Worm (Caenorhabditis elegans) whole organism, early embryonic: ENCODE data around the gene Y105C5B.17.

Source experiments
- B0310.2 ChIP-seq: sonication (generic microtip); optimal IDR thresholded peaks from 2 replicates; lab custom pipeline; 2016; ENCODE audit warnings: mild to moderate bottlenecking, missing genetic modification characterization, missing compliant biosample characterization
- F13C5.2 ChIP-seq: sonication (generic microtip); optimal IDR thresholded peaks from 2 replicates; lab custom pipeline; 2017; ENCODE audit warnings: mild to moderate bottlenecking, missing genetic modification characterization, inconsistent platforms, missing compliant biosample characterization
- ama-1 ChIP-seq: fragments of 150-350 bp; optimal IDR thresholded peaks from 2 replicates; lab custom pipeline; 2014
- ceh-13 ChIP-seq: fragments of 200-800 bp; sonication (Bioruptor generic); optimal IDR thresholded peaks from 2 replicates; lab custom pipeline; 2018; ENCODE audit warnings: mild to moderate bottlenecking, missing genetic modification characterization, missing compliant biosample characterization
- ets-7 ChIP-seq: sonication (generic microtip); optimal IDR thresholded peaks from 2 replicates; lab custom pipeline; 2016; ENCODE audit warnings: missing genotype, missing genetic modification characterization, missing compliant biosample characterization
- flt-1 ChIP-seq: fragments of 200-800 bp; sonication (Bioruptor generic); IDR thresholded peaks from 2 replicates; pipeline ENCODE4 v1.3.6; 2022; ENCODE audit warnings: missing genetic modification characterization, missing compliant biosample characterization
- hmbx-1 ChIP-seq: sonication (generic microtip); optimal IDR thresholded peaks from 2 replicates; lab custom pipeline; 2016; ENCODE audit warnings: mild to moderate bottlenecking, missing genetic modification characterization, missing compliant biosample characterization
- hmg-4 ChIP-seq: fragments of 200-800 bp; sonication (Bioruptor generic); optimal IDR thresholded peaks from 2 replicates; lab custom pipeline; 2018; ENCODE audit warnings: mild to moderate bottlenecking, missing genetic modification characterization, missing compliant biosample characterization
- tbx-37 ChIP-seq: fragments of 200-800 bp; sonication (Bioruptor generic); conservative IDR thresholded peaks from 2 replicates; pipeline ENCODE4 v1.3.6; 2022; ENCODE audit warnings: missing genetic modification reagents, missing genetic modification characterization, missing compliant biosample characterization
- tra-4 ChIP-seq: sonication (generic microtip); optimal IDR thresholded peaks from 2 replicates; lab custom pipeline; 2017; ENCODE audit warnings: missing genetic modification characterization, missing compliant biosample characterization

ce11 chrIV:15938471-15938870 lies 24.4 kb upstream of the Y105C5B.17 start:
- TF ChIP-seq tbx-37 (GFP tag; lab: Robert Waterston, UW) (no peak), hmbx-1 (no peak), ets-7 (tag; lab: Kevin White, UChicago) (no peak), ama-1 (lab: Kevin White, UChicago) (no peak), ceh-13 (GFP tag; lab: Kevin White, UChicago) (no peak), F13C5.2 (tag; lab: Kevin White, UChicago) (no peak), hmg-4 (GFP tag; lab: Kevin White, UChicago) (no peak), tra-4 (no peak), flt-1 (no peak), B0310.2 (tag; lab: Kevin White, UChicago) (no peak)
